Fruit fly (Drosophila melanogaster): Measurements from ENCODE around the gene CG9135.

The CG9135 gene

DNA sequence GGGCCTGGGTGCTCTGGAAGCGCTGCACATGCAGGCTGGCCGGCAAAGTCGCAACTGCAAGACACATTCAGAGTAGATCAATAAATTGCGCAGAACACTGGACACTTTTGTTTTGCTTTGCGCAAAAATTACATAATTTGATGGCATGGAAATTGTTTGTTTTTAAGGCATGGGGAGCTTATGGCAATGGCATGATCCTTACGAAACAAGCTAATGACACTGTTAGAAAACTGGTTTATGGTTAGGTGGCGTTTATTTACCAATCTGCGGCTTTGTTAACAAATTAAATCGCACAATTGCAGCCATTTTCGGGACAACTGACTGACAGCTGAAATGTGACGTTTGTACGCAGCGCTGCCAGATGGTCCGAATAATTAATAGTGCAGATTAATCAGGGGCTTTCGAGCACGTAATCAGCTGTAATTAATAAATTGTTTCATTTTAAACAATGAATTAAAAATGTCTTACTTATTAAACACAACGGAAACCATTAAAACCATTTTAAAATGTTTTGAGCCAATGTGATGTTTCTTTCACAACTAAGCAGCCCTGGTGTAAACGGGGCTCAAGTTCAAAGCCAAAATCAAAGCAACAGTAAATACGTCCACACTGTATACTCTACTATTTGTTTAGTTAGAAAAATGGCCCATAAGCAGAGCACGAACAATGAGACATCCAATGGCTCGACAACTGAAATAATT, 11.9 kb downstream of the CG9135 start, which contains the start of the genes ND-51 and CG13994 (continued):
- TF ChIP-seq Mad (GFP tag; optimal IDR thresholded peaks at IDR 0.05) (peak; percentile 93), CG4707 (GFP tag; optimal IDR thresholded peaks at IDR 0.05) (no peak), gsb (GFP tag; IDR thresholded peaks at IDR 0.05) (peak; percentile 50; the same call in 1 of the 2 replicates), emc (GFP tag; optimal IDR thresholded peaks at IDR 0.05) (peak; percentile 60), CG33213 (GFP tag; optimal IDR thresholded peaks at IDR 0.05) (peak; percentile 77), CG32767 (GFP tag; IDR thresholded peaks at IDR 0.05) (peak; percentile 59; the same call in 1 of the 2 replicates), CG7928 (GFP tag; optimal IDR thresholded peaks at IDR 0.05) (no peak), HLH54F (GFP tag; optimal IDR thresholded peaks at IDR 0.05) (peak; percentile 84), CG31441 (GFP tag; IDR thresholded peaks at IDR 0.05) (no peak), Bdp1 (GFP tag; optimal IDR thresholded peaks at IDR 0.05) (peak; percentile 69), Hand (GFP tag; optimal IDR thresholded peaks at IDR 0.05) (no peak), pb (GFP tag; optimal IDR thresholded peaks at IDR 0.05) (peak; percentile 73), Hmx (GFP tag; optimal IDR thresholded peaks at IDR 0.05) (peak; percentile 62), CG34376 (GFP tag; optimal IDR thresholded peaks at IDR 0.05) (peak; percentile 66), cwo (GFP tag; optimal IDR thresholded peaks at IDR 0.05) (peak; percentile 70), bsh (GFP tag; optimal IDR thresholded peaks at IDR 0.05) (peak; percentile 5 to 82), CG2116 (GFP tag; optimal IDR thresholded peaks at IDR 0.05) (peak; percentile 73), CG3281 (GFP tag; optimal IDR thresholded peaks at IDR 0.05) (peak; percentile 80), CG10431 (GFP tag; optimal IDR thresholded peaks at IDR 0.05) (no peak), salm (tag; optimal IDR thresholded peaks at IDR 0.05) (peak; percentile 35), cas (GFP tag; IDR thresholded peaks at IDR 0.05) (peak; percentile 80), Camta (GFP tag; optimal IDR thresholded peaks at IDR 0.05) (peak; percentile 88), CG16815 (GFP tag; optimal IDR thresholded peaks at IDR 0.05) (peak; percentile 54), H2.0 (GFP tag; IDR thresholded peaks at IDR 0.05) (peak; percentile 73), oc (tag; optimal IDR thresholded peaks at IDR 0.05) (peak; percentile 78), gce (GFP tag; IDR thresholded peaks at IDR 0.05) (peak; percentile 9; the same call in 1 of the 3 replicates), CG3847 (GFP tag; IDR thresholded peaks at IDR 0.05) (peak; percentile 88), CG3726 (GFP tag; IDR thresholded peaks at IDR 0.05) (no peak), CG16863 (GFP tag; optimal IDR thresholded peaks at IDR 0.05) (peak; percentile 79), CG5953 (GFP tag; IDR thresholded peaks at IDR 0.05) (peak; percentile 63; the same call in 1 of the 2 replicates), abd-A (tag; optimal IDR thresholded peaks at IDR 0.05) (no peak), CG7745 (tag; optimal IDR thresholded peaks at IDR 0.05) (peak; percentile 74), MTF-1 (GFP tag; optimal IDR thresholded peaks at IDR 0.05; ENCODE audit: borderline replicate concordance) (peak; percentile 1), esg (GFP tag; conservative IDR thresholded peaks at IDR 0.05) (peak; percentile 73), ham (GFP tag; IDR thresholded peaks at IDR 0.05) (no peak), Ets97D (GFP tag; optimal IDR thresholded peaks at IDR 0.05) (peak; percentile 93), row (GFP tag; IDR thresholded peaks at IDR 0.05) (peak; percentile 95), Fer1 (GFP tag; optimal IDR thresholded peaks at IDR 0.05) (peak; percentile 79), Asciz (GFP tag; optimal IDR thresholded peaks at IDR 0.05) (peak; percentile 55), CG6272 (GFP tag; IDR thresholded peaks at IDR 0.05) (peak; percentile 70), CG17328 (GFP tag; IDR thresholded peaks at IDR 0.05) (peak; percentile 79), fd64A (GFP tag; optimal IDR thresholded peaks at IDR 0.05) (no peak), Dll (GFP tag; IDR thresholded peaks at IDR 0.05; ENCODE audit: partially characterized antibody) (peak; percentile 62; the same call in 3 of the 4 replicates), ftz-f1 (GFP tag; optimal IDR thresholded peaks at IDR 0.05) (peak; percentile 35), Six4 (GFP tag; optimal IDR thresholded peaks at IDR 0.05) (peak; percentile 78), Oaz (GFP tag; IDR thresholded peaks at IDR 0.05) (peak; percentile 70), CrebB (tag; optimal IDR thresholded peaks at IDR 0.05) (peak; percentile 35), MESR4 (GFP tag; optimal IDR thresholded peaks at IDR 0.05) (peak; percentile 48), BEAF-32 (GFP tag; optimal IDR thresholded peaks at IDR 0.05) (peak; percentile 58)
